Fruit fly (Drosophila melanogaster): Measurements from ENCODE around the gene cona.

cona gene

DNA sequence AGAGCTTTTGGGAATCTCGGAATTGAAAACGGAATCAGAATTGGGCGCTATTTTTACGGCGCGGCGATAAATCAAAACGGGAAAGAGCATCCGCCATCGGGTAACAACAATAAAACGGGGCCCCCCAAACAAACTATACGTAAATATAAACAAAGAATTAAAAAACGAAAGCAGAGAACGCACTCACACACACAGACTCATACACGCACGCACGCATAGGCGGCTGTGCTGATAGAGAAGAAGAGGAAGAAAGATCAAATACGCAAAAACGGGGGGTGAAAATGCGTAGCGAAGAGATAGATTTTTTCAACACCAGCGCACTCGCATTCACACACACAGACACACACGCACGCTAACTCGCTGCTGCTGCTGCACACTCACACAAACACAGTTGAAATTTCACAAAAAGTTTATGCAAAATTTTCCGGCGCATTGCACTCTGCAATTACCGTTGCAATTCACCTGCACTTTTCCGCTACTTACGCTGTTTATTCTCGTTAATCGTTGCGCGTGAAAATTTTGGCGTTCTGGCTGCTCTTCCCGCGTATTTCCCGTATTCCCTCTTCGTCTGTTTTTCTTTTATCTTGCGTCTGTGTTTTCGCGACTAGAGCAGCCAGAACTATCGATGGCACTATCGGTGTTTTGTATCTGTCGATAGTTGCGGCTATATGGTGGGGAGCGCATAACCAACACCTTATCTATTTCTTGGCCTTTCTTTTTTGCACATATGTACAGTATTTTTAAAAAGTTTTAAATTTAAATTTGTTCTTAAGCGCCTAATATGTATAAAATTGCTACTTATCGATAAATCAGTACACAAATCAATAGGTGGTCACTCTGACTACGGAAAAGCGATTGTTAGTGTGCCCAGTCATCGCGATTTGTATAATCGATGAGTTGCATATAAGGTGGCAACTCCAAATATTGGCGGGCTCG, 26.9 kb downstream of the cona start, which contains the start of gene CG31122 (continued):
- TF ChIP-seq MBD-R2 (GFP tag; IDR thresholded peaks at IDR 0.05) (peak; percentile 49), disco-r (GFP tag; optimal IDR thresholded peaks at IDR 0.05) (no peak), CG6813 (GFP tag; optimal IDR thresholded peaks at IDR 0.05) (peak; percentile 37), dmrt99B (tag; optimal IDR thresholded peaks at IDR 0.05) (no peak), CG11085 (GFP tag; IDR thresholded peaks at IDR 0.05) (no peak), unpg (GFP tag; optimal IDR thresholded peaks at IDR 0.05) (no peak), CG13624 (GFP tag; optimal IDR thresholded peaks at IDR 0.05) (peak; percentile 54), fru (optimal IDR thresholded peaks at IDR 0.05) (no peak), CG11504 (tag; optimal IDR thresholded peaks at IDR 0.05) (peak; percentile 63), CG5953 (GFP tag; IDR thresholded peaks at IDR 0.05) (no peak), croc (GFP tag; conservative IDR thresholded peaks at IDR 0.05) (no peak), CG33213 (GFP tag; optimal IDR thresholded peaks at IDR 0.05) (peak; percentile 48), CG17568 (GFP tag; optimal IDR thresholded peaks at IDR 0.05) (no peak), CG13775 (GFP tag; optimal IDR thresholded peaks at IDR 0.05) (peak; percentile 47), Abd-B (GFP tag; optimal IDR thresholded peaks at IDR 0.05) (peak; percentile 14), CG3065 (GFP tag; optimal IDR thresholded peaks at IDR 0.05) (no peak), CG14050 (GFP tag; IDR thresholded peaks at IDR 0.05) (no peak), CG33557 (GFP tag; optimal IDR thresholded peaks at IDR 0.05) (no peak), CG13123 (GFP tag; optimal IDR thresholded peaks at IDR 0.05) (peak; percentile 28), Eip74EF (GFP tag; optimal IDR thresholded peaks at IDR 0.05) (no peak), pita (GFP tag; optimal IDR thresholded peaks at IDR 0.05) (no peak), Med (GFP tag) (peak; percentile 88), ems (GFP tag; optimal IDR thresholded peaks at IDR 0.05) (peak; percentile 66), CG12155 (GFP tag; optimal IDR thresholded peaks at IDR 0.05) (peak; percentile 53), fd3F (GFP tag; optimal IDR thresholded peaks at IDR 0.05) (no peak), CG17612 (GFP tag; IDR thresholded peaks at IDR 0.05) (no peak), dati (GFP tag; IDR thresholded peaks at IDR 0.05) (no peak), Nf-YC (tag; optimal IDR thresholded peaks at IDR 0.05) (no peak), CG10274 (GFP tag; optimal IDR thresholded peaks at IDR 0.05) (no peak), CG1647 (GFP tag; optimal IDR thresholded peaks at IDR 0.05) (peak; percentile 2), run (tag; optimal IDR thresholded peaks at IDR 0.05) (no peak), gfzf (GFP tag; optimal IDR thresholded peaks at IDR 0.05) (peak; percentile 71), Six4 (GFP tag; optimal IDR thresholded peaks at IDR 0.05) (peak; percentile 34), esg (GFP tag; conservative IDR thresholded peaks at IDR 0.05) (no peak; the same call in 1 of the 2 replicates), tna (GFP tag; IDR thresholded peaks at IDR 0.05; ENCODE audit: partially characterized antibody) (peak; percentile 94), CG3281 (GFP tag; optimal IDR thresholded peaks at IDR 0.05) (no peak), bigmax (GFP tag; optimal IDR thresholded peaks at IDR 0.05) (peak; percentile 11), BEAF-32 (GFP tag; optimal IDR thresholded peaks at IDR 0.05) (peak; percentile 97), ase (GFP tag; IDR thresholded peaks at IDR 0.05) (no peak), CG14965 (GFP tag; optimal IDR thresholded peaks at IDR 0.05; ENCODE audit: borderline replicate concordance) (no peak), HmgZ (tag; optimal IDR thresholded peaks at IDR 0.05) (peak; percentile 13), Hmr (GFP tag; optimal IDR thresholded peaks at IDR 0.05) (peak; percentile 3), lola (GFP tag; optimal IDR thresholded peaks at IDR 0.05) (peak in 1 of 3 experiments; percentile 28), sens-2 (GFP tag; IDR thresholded peaks at IDR 0.05) (0 out of 2 replicates have a peak, but pooled peaks have one; percentile 12), Asciz (GFP tag; optimal IDR thresholded peaks at IDR 0.05) (no peak), fd64A (GFP tag; optimal IDR thresholded peaks at IDR 0.05) (peak; percentile 33), Rx (GFP tag; IDR thresholded peaks at IDR 0.05) (no peak), ken (GFP tag; IDR thresholded peaks at IDR 0.05) (no peak)
